Fruit fly (Drosophila melanogaster): ENCODE results near the gene daed.

Gene daed

DNA sequence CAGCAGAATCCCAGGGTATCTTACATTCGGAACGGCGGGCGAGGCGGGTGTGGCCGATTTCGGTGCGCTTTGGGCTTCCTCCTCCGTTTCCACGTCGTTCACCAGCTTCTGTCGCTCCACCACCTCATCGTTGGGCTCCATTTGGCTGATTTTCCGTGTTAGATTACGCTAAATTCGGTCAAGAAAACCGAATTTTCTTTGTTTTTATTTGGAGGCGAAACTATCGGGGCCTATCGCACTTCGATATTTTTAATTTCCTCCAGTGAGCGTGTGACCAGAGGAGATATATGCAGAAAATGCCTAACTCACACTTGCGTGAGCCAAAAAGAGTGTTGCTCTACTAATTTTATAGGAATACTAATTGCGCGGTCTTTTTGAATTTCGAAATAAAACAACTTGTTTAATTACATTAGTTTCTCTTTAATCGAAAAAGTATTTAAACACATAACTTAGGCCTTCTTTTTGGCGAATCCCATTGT is 23.9 kb downstream of the daed start, which contains the start of gene CG10874:
TSS of gene CG10874 (minus strand) at position 264 of the 479 bp plus-strand sequence.
- no peak for TF ChIP-seq CG12071 (GFP tag; optimal IDR thresholded peaks at IDR 0.05)
- TF ChIP-seq ap (GFP tag; IDR thresholded peaks at IDR 0.05): no peak
- no peak for TF ChIP-seq run (tag; optimal IDR thresholded peaks at IDR 0.05)
- TF ChIP-seq GATAe (GFP tag; conservative IDR thresholded peaks at IDR 0.05): no peak
- peak; percentile 18 for TF ChIP-seq PHDP (tag; optimal IDR thresholded peaks at IDR 0.05)
- TF ChIP-seq ato (GFP tag; IDR thresholded peaks at IDR 0.05; ENCODE audit: partially characterized antibody): no peak
- peak; percentile 67 for TF ChIP-seq BEAF-32 (GFP tag; optimal IDR thresholded peaks at IDR 0.05)
- TF ChIP-seq gro (GFP tag; optimal IDR thresholded peaks at IDR 0.05): peak; percentile 29
- TF ChIP-seq gem (tag; optimal IDR thresholded peaks at IDR 0.05): peak; percentile 4
- no peak for TF ChIP-seq CG3281 (GFP tag; optimal IDR thresholded peaks at IDR 0.05)
- no peak for TF ChIP-seq gsb-n (tag; optimal IDR thresholded peaks at IDR 0.05)
- no peak for TF ChIP-seq CG7357 (GFP tag; IDR thresholded peaks at IDR 0.05)
- TF ChIP-seq CoRest (tag; optimal IDR thresholded peaks at IDR 0.05): peak; percentile 37
- TF ChIP-seq B-H2 (GFP tag; optimal IDR thresholded peaks at IDR 0.05): peak; percentile 61
- TF ChIP-seq Abd-B (GFP tag; optimal IDR thresholded peaks at IDR 0.05): peak; percentile 58
- TF ChIP-seq zf30C (GFP tag; optimal IDR thresholded peaks at IDR 0.05): no peak
- TF ChIP-seq CG2712 (tag; optimal IDR thresholded peaks at IDR 0.05): peak; percentile 52
- no peak for TF ChIP-seq CG10209 (GFP tag; optimal IDR thresholded peaks at IDR 0.05)
- TF ChIP-seq CG4617 (GFP tag; optimal IDR thresholded peaks at IDR 0.05; ENCODE audit: borderline replicate concordance): peak; percentile 82
- peak; percentile 65 for TF ChIP-seq sens (GFP tag)
- TF ChIP-seq HmgZ (tag; optimal IDR thresholded peaks at IDR 0.05): peak; percentile 60
- peak; percentile 72 for TF ChIP-seq CG1603 (tag; optimal IDR thresholded peaks at IDR 0.05)
- peak; percentile 71 for TF ChIP-seq Sry-δ (GFP tag; optimal IDR thresholded peaks at IDR 0.05)
- no peak for TF ChIP-seq Taf1 (GFP tag; IDR thresholded peaks at IDR 0.05)
- peak; percentile 77 for TF ChIP-seq Lhr (GFP tag; optimal IDR thresholded peaks at IDR 0.05)
- TF ChIP-seq Dfd (GFP tag; optimal IDR thresholded peaks at IDR 0.05): no peak
- peak; percentile 6 for TF ChIP-seq nom (GFP tag; optimal IDR thresholded peaks at IDR 0.05)
- TF ChIP-seq Ada2b (GFP tag; IDR thresholded peaks at IDR 0.05): no peak
- TF ChIP-seq fu2 (GFP tag; optimal IDR thresholded peaks at IDR 0.05): no peak
- peak; percentile 12 for TF ChIP-seq CG12659 (GFP tag; optimal IDR thresholded peaks at IDR 0.05)
- peak; percentile 8 for TF ChIP-seq CG15601 (tag; optimal IDR thresholded peaks at IDR 0.05)
- TF ChIP-seq Ssrp (tag; optimal IDR thresholded peaks at IDR 0.05): no peak
- TF ChIP-seq CG17186 (GFP tag; optimal IDR thresholded peaks at IDR 0.05): peak; percentile 17
- TF ChIP-seq CG10147 (GFP tag; optimal IDR thresholded peaks at IDR 0.05): no peak
- TF ChIP-seq YL-1 (GFP tag; optimal IDR thresholded peaks at IDR 0.05): peak; percentile 88
- TF ChIP-seq Atf-2 (GFP tag; optimal IDR thresholded peaks at IDR 0.05): no peak
- TF ChIP-seq CG10543 (GFP tag; optimal IDR thresholded peaks at IDR 0.05): peak; percentile 3
- no peak for TF ChIP-seq CG13775 (GFP tag; optimal IDR thresholded peaks at IDR 0.05)
- TF ChIP-seq CG16779 (GFP tag; IDR thresholded peaks at IDR 0.05): no peak
- no peak for TF ChIP-seq tup (GFP tag; optimal IDR thresholded peaks at IDR 0.05)
- peak; percentile 66 for TF ChIP-seq CG13894 (tag; optimal IDR thresholded peaks at IDR 0.05)
- TF ChIP-seq ken (GFP tag; IDR thresholded peaks at IDR 0.05): no peak
- no peak for TF ChIP-seq unpg (GFP tag; optimal IDR thresholded peaks at IDR 0.05)
- TF ChIP-seq sim (GFP tag; IDR thresholded peaks at IDR 0.05): no peak
- no peak for TF ChIP-seq kay (GFP tag; optimal IDR thresholded peaks at IDR 0.05)
- TF ChIP-seq CG12391 (tag; optimal IDR thresholded peaks at IDR 0.05): peak; percentile 10
- no peak for TF ChIP-seq CG11456 (GFP tag; IDR thresholded peaks at IDR 0.05)
- TF ChIP-seq CG8290 (GFP tag; optimal IDR thresholded peaks at IDR 0.05): peak; percentile 23
- TF ChIP-seq CG8290 (tag; optimal IDR thresholded peaks at IDR 0.05): peak in 1 of 2 experiments; percentile 62
- TF ChIP-seq CG10979 (tag; optimal IDR thresholded peaks at IDR 0.05): peak; percentile 4
